Worm (Caenorhabditis elegans): ENCODE data around the gene T05A7.6.

- TF ChIP-seq ces-1 (GFP tag; optimal IDR thresholded peaks at IDR 0.05), result no peak
- no peak for TF ChIP-seq nhr-237 (tag; optimal IDR thresholded peaks at IDR 0.05)
- no peak for TF ChIP-seq snpc-4 (tag; optimal IDR thresholded peaks at IDR 0.05)
- no peak for TF ChIP-seq mab-5 (tag; optimal IDR thresholded peaks at IDR 0.05)
- no peak for TF ChIP-seq ztf-11 (tag; optimal IDR thresholded peaks at IDR 0.05)
- TF ChIP-seq pha-4 (tag; optimal IDR thresholded peaks at IDR 0.05), result no peak
- TF ChIP-seq sptf-1 (tag; optimal IDR thresholded peaks at IDR 0.05), result no peak
- TF ChIP-seq lsy-2 (tag; optimal IDR thresholded peaks at IDR 0.05), result no peak
- no peak for TF ChIP-seq nhr-12 (tag; optimal IDR thresholded peaks at IDR 0.05)
- no peak for TF ChIP-seq nhr-28 (tag; optimal IDR thresholded peaks at IDR 0.05)
- TF ChIP-seq nhr-76 (tag; optimal IDR thresholded peaks at IDR 0.05), result no peak
- no peak for TF ChIP-seq blmp-1 (tag; optimal IDR thresholded peaks at IDR 0.05)
These were observed 4.0 kb downstream of the T05A7.6 start, which contains the start of gene fut-5 for ce11 chrII:4667572-4667971.

Data from whole organism, mixed stage, embryonic.